Worm (Caenorhabditis elegans) whole organism, L3 larva: ENCODE data around the gene lpd-7.

ENCODE experiments used
- R02D3.7 ChIP-seq: fragments of 150-350 bp; optimal IDR thresholded peaks from 2 replicates; lab custom pipeline; 2014; ENCODE audit warnings: missing biosample characterization, missing genetic modification characterization
- ceh-16 ChIP-seq: sonication (generic microtip); optimal IDR thresholded peaks from 2 replicates; lab custom pipeline; 2017; ENCODE audit warnings: missing biosample characterization, missing genetic modification characterization
- ceh-28 ChIP-seq: fragments of 150-350 bp; optimal IDR thresholded peaks from 2 replicates; lab custom pipeline; 2014; ENCODE audit warnings: missing biosample characterization, missing genetic modification reagents, missing genetic modification characterization
- ceh-82 ChIP-seq: fragments of 150-350 bp; optimal IDR thresholded peaks from 2 replicates; lab custom pipeline; 2014; ENCODE audit warnings: missing biosample characterization, missing genetic modification characterization
- ceh-9 ChIP-seq: sonication (generic microtip); optimal IDR thresholded peaks from 2 replicates; lab custom pipeline; 2018; ENCODE audit warnings: missing biosample characterization, missing genetic modification characterization
- egl-5 ChIP-seq: fragments of 150-350 bp; optimal IDR thresholded peaks from 2 replicates; lab custom pipeline; 2017; ENCODE audit warnings: missing biosample characterization, missing genetic modification reagents, missing genetic modification characterization, inconsistent platforms
- elt-1 ChIP-seq: fragments of 150-350 bp; optimal IDR thresholded peaks from 2 replicates; lab custom pipeline; 2014; ENCODE audit warnings: missing biosample characterization, missing genetic modification characterization
- elt-3 ChIP-seq, 3 experiments: fragments of 150-350 bp in 1 of 3; sonication (generic microtip) in 2 of 3; optimal IDR thresholded peaks; 2 replicates in 2 of 3; 4 replicates in 1 of 3; lab custom pipeline; 2014 to 2017; ENCODE audit warnings: missing biosample characterization in 3 of 3, missing genetic modification characterization in 3 of 3
- eor-1 ChIP-seq, 2 experiments: fragments of 150-350 bp; optimal IDR thresholded peaks; 2 replicates each; lab custom pipeline; 2014 to 2018; ENCODE audit warnings: missing biosample characterization in 2 of 2, missing genetic modification characterization in 2 of 2
- hmg-11 ChIP-seq: sonication (generic microtip); optimal IDR thresholded peaks from 2 replicates; lab custom pipeline; 2016; ENCODE audit warnings: missing genetic modification characterization, missing compliant biosample characterization
- jun-1 ChIP-seq: fragments of 150-350 bp; optimal IDR thresholded peaks from 2 replicates; lab custom pipeline; 2014; ENCODE audit warnings: missing biosample characterization, missing genetic modification reagents, missing genetic modification characterization
- lin-15B ChIP-seq: fragments of 150-350 bp; optimal IDR thresholded peaks from 2 replicates; lab custom pipeline; 2014; ENCODE audit warnings: missing biosample characterization, missing genetic modification characterization
- lin-39 ChIP-seq: fragments of 150-350 bp; optimal IDR thresholded peaks from 2 replicates; lab custom pipeline; 2018; ENCODE audit warnings: missing biosample characterization, missing genetic modification reagents, missing genetic modification characterization
- lsy-12 ChIP-seq: sonication (generic microtip); optimal IDR thresholded peaks from 2 replicates; lab custom pipeline; 2016; ENCODE audit warnings: mild to moderate bottlenecking, missing genetic modification characterization, missing compliant biosample characterization
- mdl-1 ChIP-seq: fragments of 150-350 bp; optimal IDR thresholded peaks from 2 replicates; lab custom pipeline; 2014; ENCODE audit warnings: missing biosample characterization, missing genetic modification characterization
- nfya-1 ChIP-seq: sonication (generic microtip); optimal IDR thresholded peaks from 2 replicates; lab custom pipeline; 2017; ENCODE audit warnings: missing genetic modification characterization, mild to moderate bottlenecking, missing compliant biosample characterization, antibody characterized with exemption, moderate library complexity; ENCODE audit not compliant: insufficient read depth
- nhr-11 ChIP-seq: fragments of 150-350 bp; optimal IDR thresholded peaks from 2 replicates; lab custom pipeline; 2014; ENCODE audit warnings: missing biosample characterization, missing genetic modification characterization
- nhr-12 ChIP-seq: fragments of 150-350 bp; optimal IDR thresholded peaks from 2 replicates; lab custom pipeline; 2014; ENCODE audit warnings: missing biosample characterization, missing genetic modification characterization
- nhr-25 ChIP-seq: sonication (generic microtip); optimal IDR thresholded peaks from 2 replicates; lab custom pipeline; 2017; ENCODE audit warnings: missing biosample characterization, missing genetic modification characterization
- nhr-28 ChIP-seq: fragments of 150-350 bp; optimal IDR thresholded peaks from 2 replicates; lab custom pipeline; 2014; ENCODE audit warnings: missing biosample characterization, missing genetic modification characterization
- nhr-43 ChIP-seq: sonication (generic microtip); optimal IDR thresholded peaks from 2 replicates; lab custom pipeline; 2016; ENCODE audit warnings: mild to moderate bottlenecking, missing genetic modification characterization, missing compliant biosample characterization; ENCODE audit not compliant: poor library complexity, severe bottlenecking
- nhr-67 ChIP-seq: fragments of 150-350 bp; optimal IDR thresholded peaks from 2 replicates; lab custom pipeline; 2014; ENCODE audit warnings: missing biosample characterization, missing genetic modification characterization
- nhr-76 ChIP-seq: fragments of 150-350 bp; sonication (generic microtip); optimal IDR thresholded peaks from 5 replicates; lab custom pipeline; 2014; ENCODE audit warnings: missing biosample characterization, missing genetic modification characterization
- nhr-77 ChIP-seq: fragments of 150-350 bp; optimal IDR thresholded peaks from 2 replicates; lab custom pipeline; 2014; ENCODE audit warnings: missing biosample characterization, missing genetic modification characterization
- pqm-1 ChIP-seq: fragments of 150-350 bp; optimal IDR thresholded peaks from 2 replicates; lab custom pipeline; 2017; ENCODE audit warnings: missing biosample characterization, missing genetic modification characterization, inconsistent platforms
- unc-39 ChIP-seq: sonication (generic microtip); optimal IDR thresholded peaks from 4 replicates; lab custom pipeline; 2017; ENCODE audit warnings: missing biosample characterization, missing genetic modification characterization
- unc-62 ChIP-seq: fragments of 150-350 bp; sonication (generic microtip); optimal IDR thresholded peaks from 4 replicates; lab custom pipeline; 2014; ENCODE audit warnings: missing biosample characterization, missing genetic modification reagents, missing genetic modification characterization
- zag-1 ChIP-seq: fragments of 150-350 bp; optimal IDR thresholded peaks from 2 replicates; lab custom pipeline; 2014; ENCODE audit warnings: missing biosample characterization, missing genetic modification characterization
- ztf-4 ChIP-seq: fragments of 150-350 bp; optimal IDR thresholded peaks from 2 replicates; lab custom pipeline; 2014; ENCODE audit warnings: missing biosample characterization, missing genetic modification characterization

lpd-7 gene

DNA sequence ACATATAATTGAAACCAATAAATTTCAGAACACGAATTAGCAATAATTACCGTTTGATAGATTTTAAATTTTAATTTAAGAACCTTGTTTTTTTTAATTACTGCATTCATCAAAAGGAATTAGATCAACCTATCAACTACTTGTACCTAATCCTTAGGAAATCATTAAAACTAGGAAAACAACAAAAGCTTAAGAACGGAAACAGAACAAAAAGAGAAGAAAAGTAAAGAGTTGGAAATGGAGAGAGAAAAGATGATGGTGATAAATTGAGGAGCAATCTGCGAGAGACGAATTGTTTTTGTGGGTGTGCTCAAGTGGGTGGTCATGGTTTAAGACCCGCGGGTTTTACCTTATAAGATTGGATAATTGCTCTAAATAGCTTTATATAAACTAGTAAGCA is 37.8 kb upstream of the lpd-7 start:
- TF ChIP-seq elt-3 (tag; optimal IDR thresholded peaks at IDR 0.05; lab: Kevin White, UChicago) (no peak), mdl-1 (tag; lab: Kevin White, UChicago) (no peak), R02D3.7 (no peak), lin-39 (tag; lab: Kevin White, UChicago) (no peak)

DNA sequence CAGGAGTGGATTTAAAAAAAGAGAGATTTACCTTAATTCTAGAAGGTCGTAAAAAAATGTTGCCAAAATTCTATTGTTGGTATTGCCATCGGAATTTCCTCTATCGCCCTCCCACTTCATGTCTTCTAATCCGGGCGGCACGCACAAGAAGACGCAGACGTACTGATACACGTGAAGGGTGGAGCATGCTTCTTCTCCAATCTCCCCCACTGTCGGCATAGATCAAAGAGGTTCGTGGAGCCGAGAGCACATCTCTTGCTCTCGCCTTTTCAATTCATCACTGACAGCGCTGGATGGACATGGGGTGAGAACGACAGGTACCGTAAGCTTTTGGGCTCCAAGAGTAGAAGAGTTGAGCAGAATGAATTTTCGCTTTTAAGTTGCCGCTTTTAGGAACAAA is 36.6 kb upstream of the lpd-7 start, which contains the start of gene lin-39:
Gene lin-39 (minus strand): TSS at position 74 of the 400 bp plus-strand sequence.
- no peak for TF ChIP-seq nhr-11 (tag; lab: Kevin White, UChicago)
- peak; percentile 53 for TF ChIP-seq nfya-1 (tag; lab: Kevin White, UChicago)

DNA sequence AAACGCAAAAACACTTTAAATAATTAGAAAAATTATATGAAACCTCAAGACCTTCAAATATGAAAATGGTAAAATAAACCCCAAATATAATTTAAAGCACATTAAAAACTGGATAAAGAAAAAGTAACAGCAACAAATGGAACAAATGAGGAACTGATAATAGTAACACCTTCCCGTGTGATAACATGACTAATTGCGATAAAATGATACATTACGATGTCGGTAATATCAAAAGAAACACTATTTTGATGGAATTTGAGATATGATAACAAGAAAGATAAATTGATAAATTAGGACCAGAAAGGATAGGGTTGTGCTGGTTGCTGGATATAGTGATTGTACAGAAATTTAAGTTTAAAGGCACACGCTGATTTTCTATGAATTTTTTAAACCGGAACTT is 31.1 kb upstream of the lpd-7 start:
- TF ChIP-seq lin-15B (tag; lab: Kevin White, UChicago) (no peak), hmg-11 (tag; lab: Kevin White, UChicago) (no peak)

DNA sequence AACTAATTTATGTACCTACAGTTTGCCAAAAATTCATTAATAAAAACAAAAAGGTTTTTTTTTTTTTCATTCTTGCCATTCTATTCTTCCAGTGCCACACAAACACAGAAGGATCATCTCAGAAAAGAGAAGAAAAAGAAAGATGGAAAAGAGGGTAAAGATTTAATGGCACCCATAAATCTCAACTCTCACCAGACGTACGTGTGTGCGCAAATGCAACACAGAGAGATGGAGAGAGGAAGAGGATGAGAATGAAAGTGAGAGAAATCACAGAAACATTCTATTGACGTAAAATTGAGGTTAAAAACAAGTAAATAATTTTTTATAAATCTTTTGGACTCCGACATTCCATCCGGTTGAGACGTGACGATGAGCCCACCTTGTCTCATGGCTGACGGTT is 28.9 kb upstream of the lpd-7 start:
- no peak for TF ChIP-seq ceh-16 (tag; lab: Kevin White, UChicago)
- TF ChIP-seq egl-5 (tag; lab: Kevin White, UChicago) = peak; percentile 89
- peak; percentile 46 for TF ChIP-seq nfya-1 (tag; lab: Kevin White, UChicago)

DNA sequence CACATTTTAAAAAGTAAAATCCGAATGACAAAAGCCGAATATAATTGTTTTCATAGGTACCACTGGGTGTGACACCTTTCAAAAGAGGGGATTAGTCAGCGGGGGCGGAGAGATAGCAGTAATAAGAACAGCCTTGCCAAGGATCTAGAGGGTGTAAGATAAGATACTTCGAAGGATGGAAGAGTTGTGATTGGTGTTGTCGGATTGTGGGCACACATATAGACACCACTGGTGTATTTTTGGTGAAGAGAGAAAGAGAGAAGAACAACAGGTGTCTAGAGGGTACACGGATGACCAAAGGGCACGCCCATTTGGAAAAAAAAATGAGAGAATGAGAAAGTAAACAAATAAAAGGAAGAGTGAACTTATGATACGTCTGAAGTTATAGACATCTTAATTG is 28.0 kb upstream of the lpd-7 start:
- no peak for TF ChIP-seq R02D3.7
- TF ChIP-seq elt-1 = no peak
- no peak for TF ChIP-seq nhr-28 (tag; lab: Kevin White, UChicago)
- TF ChIP-seq nhr-11 (tag; lab: Kevin White, UChicago) = no peak
- no peak for TF ChIP-seq nhr-77 (tag; lab: Kevin White, UChicago)
- no peak for TF ChIP-seq nhr-12 (tag; lab: Kevin White, UChicago)
- no peak for TF ChIP-seq nhr-67 (tag; lab: Kevin White, UChicago)
- TF ChIP-seq nhr-76 (tag; lab: Kevin White, UChicago) = no peak
- no peak for TF ChIP-seq zag-1 (tag; lab: Kevin White, UChicago)
- TF ChIP-seq lsy-12 (tag; lab: Kevin White, UChicago) = no peak
- TF ChIP-seq elt-3 (tag; optimal IDR thresholded peaks at IDR 0.05; lab: Kevin White, UChicago) = no peak
- TF ChIP-seq hmg-11 (tag; lab: Kevin White, UChicago) = no peak
- no peak for TF ChIP-seq jun-1
- TF ChIP-seq ceh-82 (tag; lab: Kevin White, UChicago) = no peak
- no peak for TF ChIP-seq ceh-9 (tag; lab: Kevin White, UChicago)

DNA sequence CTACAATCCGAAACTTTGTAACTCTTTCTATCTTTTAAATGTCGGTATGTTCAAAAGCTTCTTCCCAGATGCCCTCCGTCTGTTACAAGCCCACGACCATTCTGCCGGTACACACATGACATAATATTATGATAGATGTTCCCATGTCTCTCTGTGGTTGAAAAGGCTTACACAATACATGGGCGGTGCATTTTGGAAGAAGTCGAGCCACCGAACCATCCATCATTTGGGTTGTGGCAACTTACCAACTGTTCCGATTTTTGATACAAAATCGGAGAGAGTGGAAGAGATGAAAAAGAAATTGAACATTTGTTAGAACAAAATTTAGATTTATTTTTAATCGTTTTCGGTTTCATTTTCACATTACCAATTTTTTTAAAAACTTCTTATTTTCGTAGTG is 24.2 kb upstream of the lpd-7 start:
- no peak for TF ChIP-seq hmg-11 (tag; lab: Kevin White, UChicago)
- TF ChIP-seq ztf-4 (tag; lab: Kevin White, UChicago) = no peak
- TF ChIP-seq eor-1 (tag; optimal IDR thresholded peaks at IDR 0.05; lab: Kevin White, UChicago) = no peak
- TF ChIP-seq ceh-28 (tag; lab: Kevin White, UChicago) = no peak
- TF ChIP-seq nfya-1 (tag; lab: Kevin White, UChicago) = peak; percentile 28
- TF ChIP-seq nhr-67 (tag; lab: Kevin White, UChicago) = no peak
- no peak for TF ChIP-seq pqm-1 (tag; lab: Kevin White, UChicago)
- TF ChIP-seq egl-5 (tag; lab: Kevin White, UChicago) = no peak
- peak; percentile 59 for TF ChIP-seq unc-62 (GFP tag; lab: Kevin White, UChicago)
- no peak for TF ChIP-seq nhr-12 (tag; lab: Kevin White, UChicago)
- TF ChIP-seq elt-1 = no peak
- TF ChIP-seq, all 47 proteins: peak for 2

DNA sequence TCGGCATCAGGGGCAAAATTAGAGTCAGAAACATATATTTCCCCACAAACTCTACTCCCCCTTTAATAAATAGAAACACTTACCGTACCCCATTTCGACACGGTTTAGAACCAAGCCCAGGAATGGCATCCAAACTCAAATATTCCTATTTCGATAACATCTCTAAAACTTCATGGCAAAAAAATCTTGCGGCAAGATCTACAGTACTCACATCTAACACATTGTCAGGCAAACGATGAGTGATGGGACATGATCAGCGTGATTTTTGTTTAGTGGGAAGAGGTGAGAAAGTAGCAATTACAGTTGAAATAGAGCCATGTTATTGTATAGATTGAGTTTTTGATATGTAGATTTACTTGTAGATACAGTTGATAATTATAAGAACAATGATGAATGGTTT is 22.2 kb upstream of the lpd-7 start:
- TF ChIP-seq elt-1 = peak; percentile 87
- TF ChIP-seq ceh-82 (tag; lab: Kevin White, UChicago) = no peak
- TF ChIP-seq nhr-25 = peak; percentile 21
- TF ChIP-seq, all 47 proteins: peak for 2

DNA sequence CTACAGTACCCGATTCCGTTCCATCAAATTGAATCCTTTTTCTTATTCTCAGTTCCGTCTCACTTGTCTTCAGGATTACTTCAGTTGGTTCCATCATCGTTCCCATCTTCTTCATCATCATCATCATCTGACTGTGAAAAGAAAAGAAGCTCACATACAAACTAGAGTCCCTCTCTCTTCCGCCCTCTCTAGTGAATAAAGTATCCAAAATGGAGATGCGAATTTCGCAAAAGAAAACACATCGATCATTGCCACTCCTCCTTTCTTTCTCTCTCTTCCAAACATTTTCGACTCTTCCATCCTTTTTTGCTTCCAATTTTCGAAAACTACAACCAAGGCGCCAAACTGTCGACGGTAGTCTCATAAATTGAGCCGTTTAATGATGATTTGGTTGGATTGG is 20.3 kb upstream of the lpd-7 start:
- TF ChIP-seq unc-39 = no peak
- no peak for TF ChIP-seq nhr-43 (tag; lab: Kevin White, UChicago)
- no peak for TF ChIP-seq lin-39 (tag; lab: Kevin White, UChicago)
- peak; percentile 63 for TF ChIP-seq unc-62 (GFP tag; lab: Kevin White, UChicago)
- no peak for TF ChIP-seq ztf-4 (tag; lab: Kevin White, UChicago)
- no peak for TF ChIP-seq egl-5 (tag; lab: Kevin White, UChicago)
- TF ChIP-seq ceh-82 (tag; lab: Kevin White, UChicago) = no peak
- TF ChIP-seq ceh-16 (tag; lab: Kevin White, UChicago) = no peak
- TF ChIP-seq lsy-12 (tag; lab: Kevin White, UChicago) = no peak
- peak; percentile 37 for TF ChIP-seq nfya-1 (tag; lab: Kevin White, UChicago)
- no peak for TF ChIP-seq nhr-67 (tag; lab: Kevin White, UChicago)
- TF ChIP-seq, all 47 proteins: peak for 2
